Fruit fly (Drosophila melanogaster): ENCODE measurements around the gene hog.

The hog gene

dm6 chrX:14718842-14719241, at the start of gene hog:
Gene hog, minus strand, starts transcription at chrX:14718942.
- TF ChIP-seq CG32121 (GFP tag; IDR thresholded peaks at IDR 0.05): no peak
- TF ChIP-seq CG15710 (tag; optimal IDR thresholded peaks at IDR 0.05): no peak
- TF ChIP-seq Pif1B (GFP tag; optimal IDR thresholded peaks at IDR 0.05): no peak
- TF ChIP-seq CG4496 (GFP tag; IDR thresholded peaks at IDR 0.05): no peak
- no peak for TF ChIP-seq EcR (GFP tag; optimal IDR thresholded peaks at IDR 0.05)
- TF ChIP-seq CG17806 (tag; optimal IDR thresholded peaks at IDR 0.05): no peak

- no peak for TF ChIP-seq CG10348 (GFP tag; IDR thresholded peaks at IDR 0.05)
- TF ChIP-seq CG32121 (GFP tag; IDR thresholded peaks at IDR 0.05): no peak
- no peak for TF ChIP-seq CG34367 (tag; optimal IDR thresholded peaks at IDR 0.05)
- TF ChIP-seq CG8301 (tag; optimal IDR thresholded peaks at IDR 0.05): no peak
- TF ChIP-seq Snoo (tag; optimal IDR thresholded peaks at IDR 0.05): no peak
- TF ChIP-seq D1 (tag; optimal IDR thresholded peaks at IDR 0.05): no peak
- no peak for TF ChIP-seq Pif1B (GFP tag; optimal IDR thresholded peaks at IDR 0.05)
These were observed 47.1 kb upstream of the hog start, which contains the start of gene CG15890 for dm6 chrX:14765737-14766253. Gene CG15890, minus strand, starts transcription at chrX:14765787.

dm6 chrX:14765024-14765423, 46.3 kb upstream of the hog start:
- TF ChIP-seq Pif1A (GFP tag; optimal IDR thresholded peaks at IDR 0.05) (no peak), Pif1B (GFP tag; optimal IDR thresholded peaks at IDR 0.05) (no peak), CG15710 (tag; optimal IDR thresholded peaks at IDR 0.05) (no peak), Ets98B (GFP tag; IDR thresholded peaks at IDR 0.05) (no peak), CG8301 (tag; optimal IDR thresholded peaks at IDR 0.05) (no peak), CG8159 (tag; optimal IDR thresholded peaks at IDR 0.05) (no peak), gl (tag; optimal IDR thresholded peaks at IDR 0.05) (no peak), CG14655 (GFP tag; optimal IDR thresholded peaks at IDR 0.05) (no peak), CG34367 (tag; optimal IDR thresholded peaks at IDR 0.05) (no peak), fd96Ca (GFP tag; IDR thresholded peaks at IDR 0.05) (no peak)

dm6 chrX:14751162-14751561, 32.4 kb upstream of the hog start:
- TF ChIP-seq CG32121 (GFP tag; IDR thresholded peaks at IDR 0.05): no peak
- no peak for TF ChIP-seq CG9948 (tag; optimal IDR thresholded peaks at IDR 0.05)
- TF ChIP-seq gl (tag; optimal IDR thresholded peaks at IDR 0.05): no peak

- TF ChIP-seq CG4496 (GFP tag; IDR thresholded peaks at IDR 0.05) (no peak), fd96Ca (GFP tag; IDR thresholded peaks at IDR 0.05) (no peak), gl (tag; optimal IDR thresholded peaks at IDR 0.05) (no peak), Pif1A (GFP tag; optimal IDR thresholded peaks at IDR 0.05) (peak; percentile 24), CG9948 (tag; optimal IDR thresholded peaks at IDR 0.05) (peak; percentile 7), EcR (GFP tag; optimal IDR thresholded peaks at IDR 0.05) (no peak), CG12605 (GFP tag; IDR thresholded peaks at IDR 0.05) (no peak), CG10348 (GFP tag; IDR thresholded peaks at IDR 0.05) (no peak), CG32121 (GFP tag; IDR thresholded peaks at IDR 0.05) (no peak), CG8301 (tag; optimal IDR thresholded peaks at IDR 0.05) (no peak), CG8159 (tag; optimal IDR thresholded peaks at IDR 0.05) (peak; percentile 46), CG17806 (tag; optimal IDR thresholded peaks at IDR 0.05) (peak; percentile 47), CG15710 (tag; optimal IDR thresholded peaks at IDR 0.05) (peak; percentile 47), Pif1B (GFP tag; optimal IDR thresholded peaks at IDR 0.05) (peak; percentile 4), Ets98B (GFP tag; IDR thresholded peaks at IDR 0.05) (no peak), rn (GFP tag; IDR thresholded peaks at IDR 0.05) (no peak), D1 (tag; optimal IDR thresholded peaks at IDR 0.05) (no peak), Snoo (tag; optimal IDR thresholded peaks at IDR 0.05) (peak; percentile 48), CG14655 (GFP tag; optimal IDR thresholded peaks at IDR 0.05) (no peak), CG13204 (GFP tag; optimal IDR thresholded peaks at IDR 0.05) (peak; percentile 3), CG34367 (tag; optimal IDR thresholded peaks at IDR 0.05) (no peak)
These were observed 31.7 kb upstream of the hog start for dm6 chrX:14750448-14750847.

dm6 chrX:14749086-14749874, 30.5 kb upstream of the hog start, which contains the start of gene NetB:
Gene NetB, minus strand, starts transcription at chrX:14749376.
- TF ChIP-seq CG17806 (tag; optimal IDR thresholded peaks at IDR 0.05): peak; percentile 4
- TF ChIP-seq CG4496 (GFP tag; IDR thresholded peaks at IDR 0.05): 0 out of 3 replicates have a peak, but pooled peaks have one; percentile 53
- no peak for TF ChIP-seq rn (GFP tag; IDR thresholded peaks at IDR 0.05)
- peak; percentile 28 for TF ChIP-seq CG13204 (GFP tag; optimal IDR thresholded peaks at IDR 0.05)

- no peak for TF ChIP-seq D1 (tag; optimal IDR thresholded peaks at IDR 0.05)
- TF ChIP-seq Pif1A (GFP tag; optimal IDR thresholded peaks at IDR 0.05): peak; percentile 6
- TF ChIP-seq CG14655 (GFP tag; optimal IDR thresholded peaks at IDR 0.05): no peak
- TF ChIP-seq Ets98B (GFP tag; IDR thresholded peaks at IDR 0.05): 0 out of 2 replicates have a peak, but pooled peaks have one; percentile 10
- no peak for TF ChIP-seq rn (GFP tag; IDR thresholded peaks at IDR 0.05)
- TF ChIP-seq CG34367 (tag; optimal IDR thresholded peaks at IDR 0.05): no peak
- no peak for TF ChIP-seq gl (tag; optimal IDR thresholded peaks at IDR 0.05)
- TF ChIP-seq CG12605 (GFP tag; IDR thresholded peaks at IDR 0.05): no peak
- TF ChIP-seq CG9948 (tag; optimal IDR thresholded peaks at IDR 0.05): no peak
- no peak for TF ChIP-seq Pif1B (GFP tag; optimal IDR thresholded peaks at IDR 0.05)
- TF ChIP-seq CG8159 (tag; optimal IDR thresholded peaks at IDR 0.05): peak; percentile 27
- TF ChIP-seq CG32121 (GFP tag; IDR thresholded peaks at IDR 0.05): 0 out of 2 replicates have a peak, but pooled peaks have one; percentile 11
- no peak; the same call in 2 of the 3 replicates for TF ChIP-seq CG4496 (GFP tag; IDR thresholded peaks at IDR 0.05)
These were observed 25.1 kb upstream of the hog start for dm6 chrX:14743819-14744218.

Measured in whole organism, pupa.